Fruit fly (Drosophila melanogaster): ENCODE data around the gene CG14610.

The CG14610 gene

dm6 chr3R:7122172-7123072 is 21.7 kb downstream of the CG14610 start (continued):
- TF ChIP-seq CG4360 (GFP tag; IDR thresholded peaks at IDR 0.05) (peak; percentile 74), ftz-f1 (GFP tag; optimal IDR thresholded peaks at IDR 0.05) (peak; percentile 97), gcm (GFP tag; optimal IDR thresholded peaks at IDR 0.05) (peak; percentile 99), CG2129 (GFP tag; IDR thresholded peaks at IDR 0.05; ENCODE audit: partially characterized antibody) (no peak), Hsf (GFP tag; optimal IDR thresholded peaks at IDR 0.05) (no peak), Opbp (GFP tag; IDR thresholded peaks at IDR 0.05; ENCODE audit: partially characterized antibody) (no peak), row (GFP tag; IDR thresholded peaks at IDR 0.05) (0 out of 3 replicates have a peak, but pooled peaks have one; percentile 15), CG10321 (GFP tag; IDR thresholded peaks at IDR 0.05) (peak; percentile 80), Awh (GFP tag; IDR thresholded peaks at IDR 0.05) (peak; percentile 22; the same call in 1 of the 2 replicates), Max (GFP tag; optimal IDR thresholded peaks at IDR 0.05) (no peak), Tbp (GFP tag; optimal IDR thresholded peaks at IDR 0.05) (no peak), sisA (GFP tag; IDR thresholded peaks at IDR 0.05) (no peak), Bdp1 (GFP tag; optimal IDR thresholded peaks at IDR 0.05) (no peak), CG30403 (GFP tag; optimal IDR thresholded peaks at IDR 0.05) (no peak), gfzf (GFP tag; optimal IDR thresholded peaks at IDR 0.05) (no peak), CG7987 (GFP tag; optimal IDR thresholded peaks at IDR 0.05) (no peak), CG9215 (GFP tag; IDR thresholded peaks at IDR 0.05) (peak; percentile 37; the same call in 1 of the 2 replicates), CG32767 (GFP tag; IDR thresholded peaks at IDR 0.05) (no peak), nmo (GFP tag; optimal IDR thresholded peaks at IDR 0.05) (peak; percentile 29), CG9727 (GFP tag; optimal IDR thresholded peaks at IDR 0.05) (peak; percentile 2), stc (GFP tag; IDR thresholded peaks at IDR 0.05) (0 out of 2 replicates have a peak, but pooled peaks have one; percentile 14), Nf-YB (GFP tag; optimal IDR thresholded peaks at IDR 0.05) (peak; percentile 21), CG17385 (GFP tag; optimal IDR thresholded peaks at IDR 0.05) (peak; percentile 0), bowl (GFP tag; IDR thresholded peaks at IDR 0.05) (no peak), Optix (GFP tag; IDR thresholded peaks at IDR 0.05) (no peak), lov (optimal IDR thresholded peaks at IDR 0.05) (no peak), lov (GFP tag; IDR thresholded peaks at IDR 0.05) (no peak), sd (tag; optimal IDR thresholded peaks at IDR 0.05) (peak; percentile 91), cg (GFP tag; optimal IDR thresholded peaks at IDR 0.05) (peak; percentile 56), tll (GFP tag; optimal IDR thresholded peaks at IDR 0.05) (peak in 1 of 2 experiments; percentile 18), dan (GFP tag; IDR thresholded peaks at IDR 0.05) (no peak), Ssrp (tag; optimal IDR thresholded peaks at IDR 0.05) (no peak), phol (tag; optimal IDR thresholded peaks at IDR 0.05) (no peak), Trl (optimal IDR thresholded peaks at IDR 0.05) (peak in 1 of 2 experiments; percentile 5), Trl (GFP tag; optimal IDR thresholded peaks at IDR 0.05) (no peak), sr (GFP tag; IDR thresholded peaks at IDR 0.05) (peak; percentile 67; the same call in 2 of the 3 replicates), Elba2 (GFP tag; optimal IDR thresholded peaks at IDR 0.05) (peak; percentile 69), Sox100B (GFP tag; optimal IDR thresholded peaks at IDR 0.05) (peak; percentile 13), CG2199 (GFP tag; IDR thresholded peaks at IDR 0.05) (peak; percentile 31; the same call in 1 of the 3 replicates), eve (GFP tag; optimal IDR thresholded peaks at IDR 0.05) (no peak), Blimp-1 (GFP tag; optimal IDR thresholded peaks at IDR 0.05) (peak; percentile 64), CG10267 (tag; optimal IDR thresholded peaks at IDR 0.05) (no peak), Ptx1 (GFP tag; IDR thresholded peaks at IDR 0.05) (0 out of 2 replicates have a peak, but pooled peaks have one; percentile 23), Hr39 (optimal IDR thresholded peaks at IDR 0.05) (no peak), ro (GFP tag; IDR thresholded peaks at IDR 0.05) (no peak), twi (tag; optimal IDR thresholded peaks at IDR 0.05) (peak; percentile 10), CG11695 (GFP tag; IDR thresholded peaks at IDR 0.05) (0 out of 3 replicates have a peak, but pooled peaks have one; percentile 30), CG43689 (GFP tag; IDR thresholded peaks at IDR 0.05) (no peak), gsb (GFP tag; IDR thresholded peaks at IDR 0.05) (no peak), CG17802 (tag; optimal IDR thresholded peaks at IDR 0.05) (peak; percentile 18)
